Fruit fly (Drosophila melanogaster): Measurements from ENCODE around the gene CG12692.
A peak's percentile ranks its signal among the peaks of the same experiment; 100 is the strongest.

Gene CG12692

DNA sequence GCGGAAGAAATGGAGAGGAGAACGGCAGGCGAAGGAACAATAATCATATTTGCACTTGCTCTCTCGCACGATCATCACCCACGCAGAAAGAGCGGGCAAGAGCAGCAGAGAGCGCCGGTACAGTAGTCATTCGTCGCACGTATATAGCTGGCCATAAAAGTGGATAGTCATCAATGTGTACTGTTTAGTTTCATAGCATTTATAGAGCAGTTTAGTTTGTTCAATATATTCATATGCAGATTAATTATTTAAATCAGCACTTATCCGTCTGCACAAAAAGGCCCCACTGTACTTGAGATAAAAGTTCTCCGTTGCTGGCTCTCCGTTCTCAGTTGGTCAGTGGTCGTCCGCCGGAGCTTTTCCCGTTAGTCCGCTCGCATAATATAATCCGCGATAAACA is 22.6 kb upstream of the CG12692 start (continued):
- TF ChIP-seq CrebB (tag; optimal IDR thresholded peaks at IDR 0.05) (peak; percentile 98), sima (GFP tag; optimal IDR thresholded peaks at IDR 0.05) (peak; percentile 95), Deaf1 (tag; optimal IDR thresholded peaks at IDR 0.05) (peak; percentile 84), CG8281 (tag; optimal IDR thresholded peaks at IDR 0.05) (peak; percentile 87), CG12071 (GFP tag; optimal IDR thresholded peaks at IDR 0.05) (peak; percentile 98), CG16813 (GFP tag; IDR thresholded peaks at IDR 0.05; ENCODE audit: partially characterized antibody) (no peak), gro (GFP tag; optimal IDR thresholded peaks at IDR 0.05) (peak; percentile 99), row (GFP tag; IDR thresholded peaks at IDR 0.05) (peak; percentile 100), CG10321 (GFP tag; IDR thresholded peaks at IDR 0.05) (peak; percentile 88), CG1602 (GFP tag; optimal IDR thresholded peaks at IDR 0.05) (peak; percentile 97), ewg (GFP tag; optimal IDR thresholded peaks at IDR 0.05) (peak; percentile 94), grn (GFP tag; optimal IDR thresholded peaks at IDR 0.05) (peak; percentile 73), CG5953 (GFP tag; IDR thresholded peaks at IDR 0.05) (peak; percentile 98), Oaz (GFP tag; IDR thresholded peaks at IDR 0.05) (peak; percentile 98), pros (GFP tag; optimal IDR thresholded peaks at IDR 0.05) (peak; percentile 19), Asciz (GFP tag; optimal IDR thresholded peaks at IDR 0.05) (peak; percentile 93), dpn (GFP tag; optimal IDR thresholded peaks at IDR 0.05) (peak; percentile 99), CG4404 (GFP tag; IDR thresholded peaks at IDR 0.05) (peak; percentile 96), gcm2 (GFP tag; optimal IDR thresholded peaks at IDR 0.05) (peak; percentile 95), CG16863 (GFP tag; optimal IDR thresholded peaks at IDR 0.05) (peak; percentile 98), CG9876 (GFP tag; optimal IDR thresholded peaks at IDR 0.05) (peak; percentile 97), CG3838 (GFP tag; optimal IDR thresholded peaks at IDR 0.05) (peak; percentile 94), CG15269 (tag; optimal IDR thresholded peaks at IDR 0.05) (peak; percentile 99), CG10654 (GFP tag; optimal IDR thresholded peaks at IDR 0.05) (peak; percentile 97), CG18599 (GFP tag; optimal IDR thresholded peaks at IDR 0.05) (peak; percentile 99), unpg (GFP tag; optimal IDR thresholded peaks at IDR 0.05) (peak; percentile 98), dimm (GFP tag; IDR thresholded peaks at IDR 0.05) (peak; percentile 99), HLH3B (GFP tag; IDR thresholded peaks at IDR 0.05) (peak; percentile 99), Hey (tag; optimal IDR thresholded peaks at IDR 0.05) (peak; percentile 96), btn (GFP tag; optimal IDR thresholded peaks at IDR 0.05) (peak; percentile 94), Six4 (GFP tag; optimal IDR thresholded peaks at IDR 0.05) (peak; percentile 97), CG8359 (GFP tag; optimal IDR thresholded peaks at IDR 0.05; ENCODE audit: borderline replicate concordance) (peak; percentile 86), CG30020 (tag; optimal IDR thresholded peaks at IDR 0.05) (peak; percentile 73), CTCF (GFP tag; optimal IDR thresholded peaks at IDR 0.05) (peak; percentile 60), sd (tag; optimal IDR thresholded peaks at IDR 0.05) (peak; percentile 93), CG6689 (GFP tag; IDR thresholded peaks at IDR 0.05) (peak; percentile 98), CG18262 (tag; optimal IDR thresholded peaks at IDR 0.05) (peak; percentile 91), CG13287 (GFP tag; IDR thresholded peaks at IDR 0.05; ENCODE audit: partially characterized antibody) (peak; percentile 58), BtbVII (GFP tag; optimal IDR thresholded peaks at IDR 0.05) (peak; percentile 98), nom (GFP tag; optimal IDR thresholded peaks at IDR 0.05) (peak; percentile 94), prd (optimal IDR thresholded peaks at IDR 0.05) (no peak), prd (GFP tag; IDR thresholded peaks at IDR 0.05) (peak; percentile 99), gsb (GFP tag; IDR thresholded peaks at IDR 0.05) (peak; percentile 99), D19B (GFP tag; optimal IDR thresholded peaks at IDR 0.05) (peak; percentile 96), mam (GFP tag; optimal IDR thresholded peaks at IDR 0.05) (peak; percentile 99), z (GFP tag; IDR thresholded peaks at IDR 0.05) (peak; percentile 73), CG17912 (GFP tag; optimal IDR thresholded peaks at IDR 0.05) (peak; percentile 96), CG14860 (GFP tag; IDR thresholded peaks at IDR 0.05; ENCODE audit: partially characterized antibody) (no peak), CG13775 (GFP tag; optimal IDR thresholded peaks at IDR 0.05) (peak; percentile 94), fru (optimal IDR thresholded peaks at IDR 0.05) (no peak), Atf3 (GFP tag; optimal IDR thresholded peaks at IDR 0.05) (peak; percentile 95), CG12391 (tag; optimal IDR thresholded peaks at IDR 0.05) (peak; percentile 97)
